Fruit fly (Drosophila melanogaster): ENCODE measurements around the gene betaggt-I.

Gene betaggt-I

DNA sequence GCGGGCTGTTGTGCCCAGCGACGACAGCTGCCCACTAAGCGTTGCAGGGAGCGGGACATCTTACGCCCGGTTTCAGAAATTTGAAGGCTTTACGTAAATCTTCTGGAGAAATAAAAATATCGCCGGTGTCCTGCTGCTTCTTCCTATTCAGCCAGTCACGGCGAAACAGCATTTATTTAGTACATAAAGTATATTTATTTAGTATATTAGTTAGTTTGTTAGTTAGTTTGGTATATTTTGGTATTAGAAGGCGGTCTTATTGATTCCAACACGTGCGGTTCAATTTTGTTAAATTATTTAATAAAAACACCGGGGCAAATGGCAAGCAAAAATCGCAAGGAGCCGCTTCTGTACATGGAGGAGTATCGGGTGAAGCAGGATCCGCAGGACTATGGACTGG, 23.4 kb downstream of the betaggt-I start, which contains the start of the genes Scox and Polr1C (continued):
- TF ChIP-seq CG2875 (GFP tag; optimal IDR thresholded peaks at IDR 0.05), result no peak

- TF ChIP-seq CG2199 (GFP tag; IDR thresholded peaks at IDR 0.05) (no peak), Gsc (GFP tag; IDR thresholded peaks at IDR 0.05) (no peak), grn (GFP tag; optimal IDR thresholded peaks at IDR 0.05) (no peak), Max (GFP tag; optimal IDR thresholded peaks at IDR 0.05) (peak; percentile 21), lmd (GFP tag; IDR thresholded peaks at IDR 0.05) (no peak), twi (tag; optimal IDR thresholded peaks at IDR 0.05) (peak; percentile 21), lilli (GFP tag; optimal IDR thresholded peaks at IDR 0.05) (peak; percentile 33), Scr (GFP tag; IDR thresholded peaks at IDR 0.05; ENCODE audit: partially characterized antibody) (0 out of 2 replicates have a peak, but pooled peaks have one; percentile 28), rib (GFP tag; IDR thresholded peaks at IDR 0.05) (no peak), CG8944 (GFP tag; optimal IDR thresholded peaks at IDR 0.05) (no peak), mam (GFP tag; optimal IDR thresholded peaks at IDR 0.05) (peak; percentile 36), zfh1 (GFP tag; IDR thresholded peaks at IDR 0.05) (no peak), CG9932 (GFP tag; IDR thresholded peaks at IDR 0.05) (peak; percentile 37; the same call in 1 of the 2 replicates), CG6689 (GFP tag; IDR thresholded peaks at IDR 0.05) (no peak), Hmr (GFP tag; optimal IDR thresholded peaks at IDR 0.05) (no peak), Dll (GFP tag; IDR thresholded peaks at IDR 0.05; ENCODE audit: partially characterized antibody) (no peak), HLH54F (GFP tag; optimal IDR thresholded peaks at IDR 0.05) (no peak), CG4282 (GFP tag; optimal IDR thresholded peaks at IDR 0.05) (no peak), CG31224 (GFP tag; IDR thresholded peaks at IDR 0.05) (no peak), CG10366 (GFP tag; IDR thresholded peaks at IDR 0.05) (no peak), CG4730 (GFP tag; IDR thresholded peaks at IDR 0.05) (no peak), her (GFP tag; optimal IDR thresholded peaks at IDR 0.05) (no peak), chif (GFP tag; optimal IDR thresholded peaks at IDR 0.05) (peak in 1 of 2 experiments; percentile 33), sob (GFP tag; IDR thresholded peaks at IDR 0.05) (0 out of 2 replicates have a peak, but pooled peaks have one; percentile 9), nom (GFP tag; optimal IDR thresholded peaks at IDR 0.05) (no peak), Sin3A (optimal IDR thresholded peaks at IDR 0.05) (peak; percentile 85), CG13624 (GFP tag; optimal IDR thresholded peaks at IDR 0.05) (peak; percentile 54), tup (GFP tag; optimal IDR thresholded peaks at IDR 0.05) (no peak), Atf6 (GFP tag; IDR thresholded peaks at IDR 0.05) (no peak), MTF-1 (GFP tag; optimal IDR thresholded peaks at IDR 0.05; ENCODE audit: borderline replicate concordance) (no peak), CG1647 (GFP tag; optimal IDR thresholded peaks at IDR 0.05) (peak; percentile 29), MBD-R2 (GFP tag; IDR thresholded peaks at IDR 0.05) (peak; percentile 69), Hsf (GFP tag; optimal IDR thresholded peaks at IDR 0.05) (peak; percentile 48), sc (optimal IDR thresholded peaks at IDR 0.05) (no peak), sc (GFP tag; optimal IDR thresholded peaks at IDR 0.05) (no peak), CG15073 (GFP tag; optimal IDR thresholded peaks at IDR 0.05) (no peak), Side (GFP tag; optimal IDR thresholded peaks at IDR 0.05) (no peak), ems (GFP tag; optimal IDR thresholded peaks at IDR 0.05) (no peak), lola (GFP tag; optimal IDR thresholded peaks at IDR 0.05) (peak in 1 of 3 experiments; percentile 5), CG31441 (GFP tag; IDR thresholded peaks at IDR 0.05) (no peak), fu2 (GFP tag; optimal IDR thresholded peaks at IDR 0.05) (no peak), CG13287 (GFP tag; IDR thresholded peaks at IDR 0.05; ENCODE audit: partially characterized antibody) (peak; percentile 48), CG8924 (tag; optimal IDR thresholded peaks at IDR 0.05) (peak; percentile 66), lab (GFP tag; optimal IDR thresholded peaks at IDR 0.05) (no peak), CG3847 (GFP tag; IDR thresholded peaks at IDR 0.05) (peak; percentile 37; the same call in 1 of the 2 replicates), CG4617 (GFP tag; optimal IDR thresholded peaks at IDR 0.05; ENCODE audit: borderline replicate concordance) (peak; percentile 92), ase (GFP tag; IDR thresholded peaks at IDR 0.05) (no peak), CG17328 (GFP tag; IDR thresholded peaks at IDR 0.05) (no peak), CG30020 (tag; optimal IDR thresholded peaks at IDR 0.05) (peak; percentile 44)
Observed at dm6 chr2L:4971329-4971798, 26.0 kb downstream of the betaggt-I start, which contains the start of gene CG14043. Gene CG14043, plus strand, starts transcription at chr2L:4971702.

Measured in whole organism, embryonic.